Worm (Caenorhabditis elegans): ENCODE results near the gene W03F9.2.

DNA sequence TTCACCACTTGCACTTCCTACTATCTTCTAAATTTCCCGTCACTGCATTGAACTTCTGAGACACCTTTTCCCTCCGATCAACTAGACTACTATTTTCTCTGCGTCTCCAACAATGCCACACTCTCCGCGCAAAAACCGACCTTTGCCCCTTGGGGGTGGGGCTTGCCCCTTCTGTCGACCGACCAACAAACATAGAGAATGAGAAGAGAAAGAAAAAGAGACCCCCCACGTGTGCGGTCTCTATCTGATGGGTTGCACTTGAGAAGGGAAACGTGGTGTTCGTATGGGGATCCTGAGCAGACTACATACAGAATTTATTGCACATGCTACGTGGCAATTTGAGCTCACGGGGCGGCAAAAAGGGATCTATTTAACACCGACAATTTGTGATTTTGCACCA, 27.4 kb upstream of the W03F9.2 start:
- no peak for TF ChIP-seq him-1 (tag; optimal IDR thresholded peaks at IDR 0.05)
- no peak for TF ChIP-seq W03F9.2 (tag; optimal IDR thresholded peaks at IDR 0.05)
- TF ChIP-seq dao-5 (tag; optimal IDR thresholded peaks at IDR 0.05), result no peak

All from whole organism, L4/young adult.